Fruit fly (Drosophila melanogaster): ENCODE results near the gene CG18094.

The CG18094 gene

dm6 chr2L:19492934-19493686 is 3.0 kb downstream of the CG18094 start, which contains the start of the genes swm and Ctu2 (continued):
- TF ChIP-seq YL-1 (GFP tag; optimal IDR thresholded peaks at IDR 0.05) (peak; percentile 93), CG12744 (GFP tag; optimal IDR thresholded peaks at IDR 0.05) (no peak), Hand (GFP tag; optimal IDR thresholded peaks at IDR 0.05) (peak; percentile 52), B-H2 (GFP tag; optimal IDR thresholded peaks at IDR 0.05) (peak; percentile 88), pan (optimal IDR thresholded peaks at IDR 0.05) (no peak), pan (GFP tag; optimal IDR thresholded peaks at IDR 0.05 in 1 of 2, IDR thresholded peaks at IDR 0.05 in 1 of 2) (peak in 1 of 2 experiments; percentile 60), ewg (GFP tag; optimal IDR thresholded peaks at IDR 0.05) (no peak), Ravus (GFP tag; IDR thresholded peaks at IDR 0.05) (no peak), CG13424 (tag; optimal IDR thresholded peaks at IDR 0.05) (peak; percentile 89), CG4854 (GFP tag; optimal IDR thresholded peaks at IDR 0.05) (no peak), D19A (tag; optimal IDR thresholded peaks at IDR 0.05) (no peak), gt (GFP tag; IDR thresholded peaks at IDR 0.05) (no peak), Blimp-1 (GFP tag; optimal IDR thresholded peaks at IDR 0.05) (no peak), slp2 (GFP tag; optimal IDR thresholded peaks at IDR 0.05) (no peak), CG5180 (GFP tag; optimal IDR thresholded peaks at IDR 0.05) (no peak), Xbp1 (GFP tag; optimal IDR thresholded peaks at IDR 0.05) (peak; percentile 68), en (GFP tag; optimal IDR thresholded peaks at IDR 0.05) (no peak), dpn (GFP tag; optimal IDR thresholded peaks at IDR 0.05) (peak; percentile 1 to 71), CG12236 (GFP tag; optimal IDR thresholded peaks at IDR 0.05) (no peak), Bdp1 (GFP tag; optimal IDR thresholded peaks at IDR 0.05) (no peak), az2 (GFP tag; optimal IDR thresholded peaks at IDR 0.05) (peak; percentile 48), CG13775 (GFP tag; optimal IDR thresholded peaks at IDR 0.05) (peak; percentile 55), CG9609 (GFP tag; optimal IDR thresholded peaks at IDR 0.05) (no peak), CG34376 (GFP tag; optimal IDR thresholded peaks at IDR 0.05) (peak; percentile 19), CG14014 (GFP tag; IDR thresholded peaks at IDR 0.05) (peak; percentile 65), C15 (GFP tag; IDR thresholded peaks at IDR 0.05) (0 out of 3 replicates have a peak, but pooled peaks have one; percentile 7), al (GFP tag; IDR thresholded peaks at IDR 0.05) (peak; percentile 56; the same call in 1 of the 2 replicates), tap (tag; optimal IDR thresholded peaks at IDR 0.05) (no peak), twi (tag; optimal IDR thresholded peaks at IDR 0.05) (peak; percentile 74), luna (GFP tag; optimal IDR thresholded peaks at IDR 0.05) (no peak), CG11093 (GFP tag; IDR thresholded peaks at IDR 0.05) (0 out of 3 replicates have a peak, but pooled peaks have one; percentile 32), tin (GFP tag; optimal IDR thresholded peaks at IDR 0.05) (peak; percentile 61), CG14860 (GFP tag; IDR thresholded peaks at IDR 0.05; ENCODE audit: partially characterized antibody) (peak; percentile 64; the same call in 1 of the 3 replicates), unpg (GFP tag; optimal IDR thresholded peaks at IDR 0.05) (peak; percentile 76), mld (GFP tag; IDR thresholded peaks at IDR 0.05; ENCODE audit: partially characterized antibody) (no peak), Gug (GFP tag; IDR thresholded peaks at IDR 0.05) (peak; percentile 26; the same call in 2 of the 4 replicates), toy (GFP tag; IDR thresholded peaks at IDR 0.05) (no peak), pfk (GFP tag; optimal IDR thresholded peaks at IDR 0.05) (no peak), Dad (GFP tag; optimal IDR thresholded peaks at IDR 0.05) (no peak), jing (GFP tag; optimal IDR thresholded peaks at IDR 0.05) (no peak), Stat92E (GFP tag; optimal IDR thresholded peaks at IDR 0.05) (no peak), Dref (GFP tag; IDR thresholded peaks at IDR 0.05) (peak; percentile 81), CG9797 (GFP tag; optimal IDR thresholded peaks at IDR 0.05) (peak; percentile 16), grau (tag; optimal IDR thresholded peaks at IDR 0.05) (peak; percentile 83), sim (GFP tag; IDR thresholded peaks at IDR 0.05) (no peak), PHDP (tag; optimal IDR thresholded peaks at IDR 0.05) (peak; percentile 75), pho (GFP tag; optimal IDR thresholded peaks at IDR 0.05) (no peak), MESR4 (GFP tag; optimal IDR thresholded peaks at IDR 0.05) (peak; percentile 96), CG14441 (GFP tag; IDR thresholded peaks at IDR 0.05) (no peak)
